Worm (Caenorhabditis elegans) whole organism, mixed stage, embryonic: ENCODE measurements around the gene fbxa-73.

ENCODE experiments used
- bed-3 ChIP-seq: fragments of 200-800 bp; sonication (Bioruptor generic); optimal IDR thresholded peaks from 3 replicates; lab custom pipeline; 2018; ENCODE audit warnings: mild to moderate bottlenecking, missing genetic modification characterization, moderate library complexity, missing compliant biosample characterization
- blmp-1 ChIP-seq: fragments of 150-350 bp; optimal IDR thresholded peaks from 2 replicates; lab custom pipeline; 2014; ENCODE audit warnings: missing biosample characterization, missing genetic modification characterization
- ceh-39 ChIP-seq: fragments of 150-350 bp; optimal IDR thresholded peaks from 2 replicates; lab custom pipeline; 2014; ENCODE audit warnings: missing biosample characterization, missing genetic modification characterization
- ceh-43 ChIP-seq: fragments of 200-800 bp; sonication (Bioruptor generic); optimal IDR thresholded peaks from 2 replicates; lab custom pipeline; 2018; ENCODE audit warnings: mild to moderate bottlenecking, missing genetic modification characterization, moderate library complexity, missing compliant biosample characterization
- ceh-83 ChIP-seq: fragments of 200-800 bp; sonication (Bioruptor generic); optimal IDR thresholded peaks from 2 replicates; lab custom pipeline; 2018; ENCODE audit warnings: mild to moderate bottlenecking, missing genetic modification characterization, missing compliant biosample characterization
- ces-1 ChIP-seq: fragments of 150-350 bp; optimal IDR thresholded peaks from 2 replicates; lab custom pipeline; 2014; ENCODE audit warnings: missing biosample characterization, missing genetic modification reagents, missing genetic modification characterization
- cnd-1 ChIP-seq: fragments of 200-800 bp; sonication (Bioruptor generic); optimal IDR thresholded peaks from 2 replicates; lab custom pipeline; 2018; ENCODE audit warnings: mild to moderate bottlenecking, missing genetic modification characterization, missing compliant biosample characterization
- drap-1 ChIP-seq: fragments of 200-800 bp; sonication (Bioruptor generic); optimal IDR thresholded peaks from 3 replicates; lab custom pipeline; 2018; ENCODE audit warnings: mild to moderate bottlenecking, missing genetic modification characterization, missing compliant biosample characterization
- elt-1 ChIP-seq: sonication (generic microtip); optimal IDR thresholded peaks from 2 replicates; lab custom pipeline; 2017; ENCODE audit warnings: missing genetic modification characterization, mild to moderate bottlenecking, missing compliant biosample characterization, antibody characterized with exemption, moderate library complexity, borderline replicate concordance; ENCODE audit not compliant: insufficient read depth
- elt-3 ChIP-seq: fragments of 150-350 bp; optimal IDR thresholded peaks from 2 replicates; lab custom pipeline; 2014; ENCODE audit warnings: missing biosample characterization, missing genetic modification characterization
- flh-1 ChIP-seq: fragments of 200-800 bp; sonication (Bioruptor generic); optimal IDR thresholded peaks from 2 replicates; lab custom pipeline; 2018; ENCODE audit warnings: mild to moderate bottlenecking, missing genetic modification characterization, moderate library complexity, missing compliant biosample characterization
- ham-2 ChIP-seq: fragments of 200-800 bp; sonication (Bioruptor generic); optimal IDR thresholded peaks from 2 replicates; lab custom pipeline; 2018; ENCODE audit warnings: mild to moderate bottlenecking, missing genetic modification characterization, missing compliant biosample characterization
- hlh-1 ChIP-seq: fragments of 150-350 bp; optimal IDR thresholded peaks from 2 replicates; lab custom pipeline; 2014; ENCODE audit warnings: missing biosample characterization, missing genetic modification reagents, missing genetic modification characterization
- lin-13 ChIP-seq: fragments of 150-350 bp; optimal IDR thresholded peaks from 2 replicates; lab custom pipeline; 2014; ENCODE audit warnings: missing biosample characterization, missing genetic modification characterization
- lin-32 ChIP-seq: fragments of 200-800 bp; sonication (Bioruptor generic); optimal IDR thresholded peaks from 2 replicates; lab custom pipeline; 2018; ENCODE audit warnings: mild to moderate bottlenecking, missing genetic modification characterization, missing compliant biosample characterization
- lsy-2 ChIP-seq: fragments of 150-350 bp; optimal IDR thresholded peaks from 2 replicates; lab custom pipeline; 2014; ENCODE audit warnings: missing biosample characterization, missing genetic modification characterization
- mab-5 ChIP-seq: fragments of 150-350 bp; optimal IDR thresholded peaks from 2 replicates; lab custom pipeline; 2014; ENCODE audit warnings: missing biosample characterization, missing genetic modification characterization
- mep-1 ChIP-seq: fragments of 150-350 bp; optimal IDR thresholded peaks from 2 replicates; lab custom pipeline; 2017; ENCODE audit warnings: missing biosample characterization, missing genetic modification reagents, missing genetic modification characterization, inconsistent platforms
- mls-2 ChIP-seq: sonication (generic microtip); optimal IDR thresholded peaks from 2 replicates; lab custom pipeline; 2016; ENCODE audit warnings: mild to moderate bottlenecking, missing genetic modification characterization, moderate library complexity, missing compliant biosample characterization
- nhr-12 ChIP-seq: fragments of 150-350 bp; optimal IDR thresholded peaks from 2 replicates; lab custom pipeline; 2014; ENCODE audit warnings: missing biosample characterization, missing genetic modification characterization
- nhr-2 ChIP-seq: fragments of 150-350 bp; optimal IDR thresholded peaks from 2 replicates; lab custom pipeline; 2014; ENCODE audit warnings: missing biosample characterization, missing genetic modification characterization
- nhr-237 ChIP-seq: fragments of 150-350 bp; optimal IDR thresholded peaks from 2 replicates; lab custom pipeline; 2014; ENCODE audit warnings: missing biosample characterization, missing genetic modification characterization
- nhr-28 ChIP-seq: fragments of 150-350 bp; optimal IDR thresholded peaks from 2 replicates; lab custom pipeline; 2014; ENCODE audit warnings: missing biosample characterization, missing genetic modification characterization
- nhr-76 ChIP-seq: sonication (generic microtip); optimal IDR thresholded peaks from 2 replicates; lab custom pipeline; 2017; ENCODE audit warnings: missing biosample characterization, missing genetic modification characterization
- sem-2 ChIP-seq: fragments of 200-800 bp; sonication (Bioruptor generic); optimal IDR thresholded peaks from 2 replicates; lab custom pipeline; 2018; ENCODE audit warnings: mild to moderate bottlenecking, missing genetic modification characterization, missing compliant biosample characterization
- snpc-4 ChIP-seq: fragments of 150-350 bp; optimal IDR thresholded peaks from 2 replicates; lab custom pipeline; 2014; ENCODE audit warnings: missing biosample characterization, missing genetic modification characterization
- sptf-1 ChIP-seq: sonication (generic microtip); optimal IDR thresholded peaks from 2 replicates; lab custom pipeline; 2017; ENCODE audit warnings: mild to moderate bottlenecking, missing genetic modification characterization, moderate library complexity, missing compliant biosample characterization
- tbx-8 ChIP-seq: fragments of 200-800 bp; sonication (Bioruptor generic); optimal IDR thresholded peaks from 2 replicates; lab custom pipeline; 2018; ENCODE audit warnings: mild to moderate bottlenecking, missing genetic modification characterization, moderate library complexity, missing compliant biosample characterization
- unc-120 ChIP-seq: sonication (generic microtip); optimal IDR thresholded peaks from 2 replicates; lab custom pipeline; 2017; ENCODE audit warnings: missing genetic modification characterization, missing compliant biosample characterization; ENCODE audit not compliant: poor library complexity, severe bottlenecking
- unc-39 ChIP-seq: fragments of 150-350 bp; optimal IDR thresholded peaks from 2 replicates; lab custom pipeline; 2014; ENCODE audit warnings: missing biosample characterization, missing genetic modification characterization
- unc-62 ChIP-seq: fragments of 150-350 bp; optimal IDR thresholded peaks from 2 replicates; lab custom pipeline; 2014; ENCODE audit warnings: missing biosample characterization, missing genetic modification reagents, missing genetic modification characterization
- ztf-11 ChIP-seq: fragments of 150-350 bp; optimal IDR thresholded peaks from 2 replicates; lab custom pipeline; 2014; ENCODE audit warnings: missing biosample characterization, missing genetic modification characterization

The fbxa-73 gene

DNA sequence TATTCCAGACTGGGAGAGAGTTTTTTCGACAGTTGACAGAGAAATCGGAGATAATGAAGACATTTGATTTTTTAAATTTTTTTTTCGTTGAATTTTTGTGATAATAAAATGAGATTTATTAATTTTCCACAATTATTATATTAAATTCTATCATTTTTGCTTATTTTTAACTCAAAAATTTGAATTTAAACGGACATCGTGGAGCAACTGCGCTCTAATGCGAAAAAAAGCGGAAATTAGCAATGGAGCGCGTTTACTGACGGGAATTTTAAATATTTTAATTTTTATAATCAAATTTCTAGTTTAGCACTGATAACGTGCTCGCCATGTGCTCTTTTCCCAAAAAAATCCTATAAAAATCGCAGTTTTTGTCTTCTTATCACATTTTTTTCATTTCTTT, 42.1 kb upstream of the fbxa-73 start, which contains the start of gene C39B5.14:
Gene C39B5.14 (plus strand): TSS at position 301 of the 400 bp plus-strand sequence.
- no peak for TF ChIP-seq unc-62 (GFP tag; lab: Kevin White, UChicago)
- no peak for TF ChIP-seq tbx-8 (GFP tag; lab: Kevin White, UChicago)
- no peak for TF ChIP-seq nhr-12 (tag; lab: Kevin White, UChicago)
- no peak for TF ChIP-seq ztf-11
- no peak for TF ChIP-seq mab-5
- no peak for TF ChIP-seq ceh-43 (GFP tag; lab: Kevin White, UChicago)
- TF ChIP-seq ces-1, result no peak
- no peak for TF ChIP-seq ham-2 (GFP tag; lab: Kevin White, UChicago)

DNA sequence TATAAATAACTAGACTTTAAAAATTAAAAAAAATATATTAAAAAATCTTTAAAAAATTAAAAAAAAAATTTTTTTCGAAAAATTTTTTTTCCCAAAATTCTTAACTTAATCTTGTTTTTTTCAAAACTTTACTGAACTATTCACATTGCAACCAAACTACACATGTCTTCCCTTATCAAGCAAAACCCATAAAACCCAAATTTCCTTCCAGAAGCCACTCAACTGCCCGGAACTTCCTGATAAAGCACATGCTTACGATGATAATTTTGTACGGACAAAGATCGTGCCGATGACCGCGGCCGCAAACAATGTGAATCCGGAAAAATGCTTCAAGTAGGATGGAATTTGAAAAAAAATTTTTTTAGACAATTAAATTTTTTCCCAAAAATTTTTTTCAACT, 40.9 kb upstream of the fbxa-73 start:
- TF ChIP-seq unc-39 (tag; lab: Kevin White, UChicago) (no peak), nhr-12 (tag; lab: Kevin White, UChicago) (no peak), lin-13 (tag; lab: Kevin White, UChicago) (no peak), blmp-1 (tag; lab: Kevin White, UChicago) (no peak), flh-1 (GFP tag; lab: Kevin White, UChicago) (no peak), ztf-11 (no peak), mab-5 (no peak)

DNA sequence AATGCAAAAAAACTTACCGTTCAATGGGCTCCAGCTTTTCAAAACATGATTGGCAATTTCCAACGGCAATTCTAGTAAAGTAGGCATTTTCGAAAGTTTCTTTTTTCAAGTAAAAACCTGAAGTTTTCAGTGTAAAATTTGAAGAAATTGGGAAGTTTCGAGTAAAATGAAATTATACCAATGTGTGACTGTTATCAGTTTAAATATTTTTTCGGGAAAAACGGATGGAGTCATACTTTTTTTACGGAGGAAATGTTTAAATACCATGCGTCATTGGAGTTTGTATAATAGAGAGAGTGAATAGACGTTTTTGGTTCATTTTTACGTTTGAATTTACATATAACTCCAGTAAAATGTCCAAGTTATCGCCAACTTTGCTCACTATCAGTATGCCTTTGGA, 33.8 kb upstream of the fbxa-73 start, which contains the start of gene fbxa-12:
Gene fbxa-12 (plus strand): TSS at position 301 of the 400 bp plus-strand sequence.
- no peak for TF ChIP-seq lin-32 (GFP tag; lab: Kevin White, UChicago)
- TF ChIP-seq tbx-8 (GFP tag; lab: Kevin White, UChicago), result no peak

DNA sequence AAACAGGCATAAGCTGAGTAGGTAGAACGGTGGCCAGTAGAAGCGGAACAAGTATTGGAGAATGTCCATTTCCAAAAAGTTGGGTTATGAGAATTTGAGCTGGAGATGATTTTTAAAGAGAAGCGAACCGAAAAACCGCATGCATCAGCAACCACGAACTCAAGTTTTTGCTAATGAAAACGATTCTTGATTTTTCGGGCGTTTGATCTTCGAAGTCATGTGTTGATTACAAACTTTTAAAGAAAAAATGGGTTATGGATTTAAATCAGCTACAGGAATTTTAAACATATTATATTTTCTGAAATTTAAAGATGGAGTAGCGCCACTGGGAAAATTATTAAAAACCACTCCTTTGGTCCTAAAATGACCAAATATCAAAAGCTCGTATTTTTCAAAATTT, 29.3 kb upstream of the fbxa-73 start, which contains the start of gene srd-65:
Gene srd-65 (minus strand): TSS at position 101 of the 400 bp plus-strand sequence.
- TF ChIP-seq lin-13 (tag; lab: Kevin White, UChicago), result no peak

DNA sequence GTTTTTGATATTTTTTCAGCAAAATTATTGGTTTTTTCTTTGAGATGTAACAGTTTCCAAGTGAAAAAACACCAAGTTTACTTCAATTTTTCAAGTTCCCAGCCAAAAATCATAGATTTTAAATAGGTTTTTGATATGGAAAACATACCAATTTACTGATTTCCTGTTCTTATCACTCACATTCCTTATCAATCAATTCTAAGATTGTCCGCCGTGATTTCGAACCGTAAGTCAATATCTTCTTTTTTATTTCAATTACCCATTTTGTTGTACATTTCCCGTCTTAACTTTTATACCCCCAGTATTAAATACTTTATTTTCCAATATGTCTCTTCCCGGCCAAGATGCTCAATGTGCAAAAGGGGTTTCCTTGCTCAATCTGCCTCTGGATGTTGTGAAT, 28.8 kb upstream of the fbxa-73 start, which contains the start of gene fbxa-38:
Gene fbxa-38 (plus strand): TSS at position 195 of the 400 bp plus-strand sequence.
- TF ChIP-seq elt-1 (tag; lab: Kevin White, UChicago) (no peak), ham-2 (GFP tag; lab: Kevin White, UChicago) (no peak), bed-3 (no peak), unc-62 (GFP tag; lab: Kevin White, UChicago) (no peak), unc-39 (tag; lab: Kevin White, UChicago) (no peak), lsy-2 (no peak), hlh-1 (tag; lab: Kevin White, UChicago) (no peak), nhr-2 (tag; lab: Kevin White, UChicago) (no peak), drap-1 (GFP tag; lab: Kevin White, UChicago) (no peak), cnd-1 (tag; lab: Kevin White, UChicago) (no peak), ceh-43 (GFP tag; lab: Kevin White, UChicago) (no peak), lin-13 (tag; lab: Kevin White, UChicago) (no peak), mab-5 (no peak), sem-2 (GFP tag; lab: Kevin White, UChicago) (no peak), nhr-12 (tag; lab: Kevin White, UChicago) (no peak), snpc-4 (tag; lab: Kevin White, UChicago) (no peak), unc-120 (tag; lab: Kevin White, UChicago) (no peak), nhr-28 (tag; lab: Kevin White, UChicago) (no peak), ceh-39 (tag; lab: Kevin White, UChicago) (no peak)

DNA sequence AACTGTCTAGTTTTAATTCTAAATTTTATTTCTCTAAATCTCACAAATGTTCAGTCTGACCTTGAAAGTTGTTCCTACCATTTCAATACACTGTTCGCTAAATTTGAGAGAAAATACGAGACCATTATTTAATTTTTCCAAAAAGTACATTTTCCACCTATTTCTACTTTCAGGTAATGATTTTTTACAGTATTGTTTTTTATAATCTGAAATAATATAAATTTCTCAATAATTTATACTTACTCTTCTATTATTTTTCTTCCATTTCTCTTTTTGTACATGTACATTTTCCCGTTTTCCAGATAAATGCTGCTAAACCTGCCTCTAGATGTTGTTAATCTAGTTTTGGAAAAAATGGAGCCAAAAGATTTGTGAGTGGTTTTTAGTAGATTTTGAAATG, 25.8 kb upstream of the fbxa-73 start, which contains the start of gene fbxa-62:
Gene fbxa-62 (plus strand): TSS at position 301 of the 400 bp plus-strand sequence.
- TF ChIP-seq unc-39 (tag; lab: Kevin White, UChicago) (no peak), ces-1 (no peak), nhr-28 (tag; lab: Kevin White, UChicago) (no peak), lsy-2 (no peak), elt-3 (tag; lab: Kevin White, UChicago) (no peak), nhr-2 (tag; lab: Kevin White, UChicago) (no peak), ceh-39 (tag; lab: Kevin White, UChicago) (no peak)

DNA sequence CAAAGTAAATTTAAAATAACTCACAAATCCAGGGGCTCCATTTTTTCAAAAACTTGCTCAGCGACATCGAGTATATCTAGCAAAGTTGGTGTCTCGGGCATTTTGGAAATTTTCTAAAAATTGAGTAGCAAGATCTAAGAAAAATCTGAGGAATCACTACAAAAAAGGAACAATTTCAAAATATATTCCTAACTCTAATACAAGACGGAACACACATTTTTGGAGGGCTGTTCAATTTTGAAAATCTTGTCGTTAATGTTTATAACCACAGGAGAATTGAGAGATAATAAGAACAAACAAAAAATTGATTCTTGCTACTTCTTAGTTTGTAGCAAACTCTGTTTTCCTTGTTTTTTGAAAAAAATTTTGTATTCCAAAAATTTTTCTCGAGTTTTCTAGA, 20.9 kb upstream of the fbxa-73 start, which contains the start of gene fbxa-47:
Gene fbxa-47 (minus strand): TSS at position 101 of the 400 bp plus-strand sequence.
- TF ChIP-seq ces-1 (no peak), unc-62 (GFP tag; lab: Kevin White, UChicago) (no peak), nhr-12 (tag; lab: Kevin White, UChicago) (no peak), lin-13 (tag; lab: Kevin White, UChicago) (no peak), ceh-83 (GFP tag; lab: Kevin White, UChicago) (no peak), mep-1 (tag; lab: Kevin White, UChicago) (no peak), nhr-76 (no peak), sptf-1 (tag; lab: Kevin White, UChicago) (no peak), mls-2 (tag; lab: Kevin White, UChicago) (no peak), snpc-4 (tag; lab: Kevin White, UChicago) (no peak), nhr-237 (no peak), elt-3 (tag; lab: Kevin White, UChicago) (no peak), nhr-2 (tag; lab: Kevin White, UChicago) (no peak), hlh-1 (tag; lab: Kevin White, UChicago) (no peak), ceh-43 (GFP tag; lab: Kevin White, UChicago) (no peak), lsy-2 (no peak), blmp-1 (tag; lab: Kevin White, UChicago) (no peak), lin-32 (GFP tag; lab: Kevin White, UChicago) (no peak)
